Worm (Caenorhabditis elegans): ENCODE results near the gene C14C6.3.

C14C6.3 gene

ce11 chrV:574639-575038 lies 31.4 kb downstream of the C14C6.3 start, which contains the start of gene C14C6.13:
TSS of gene C14C6.13 (minus strand) at chrV:574739.
- TF ChIP-seq ceh-39 (tag; optimal IDR thresholded peaks at IDR 0.05), result no peak
- TF ChIP-seq flh-1 (GFP tag; optimal IDR thresholded peaks at IDR 0.05), result no peak
- TF ChIP-seq tbx-8 (GFP tag; optimal IDR thresholded peaks at IDR 0.05), result no peak
- no peak for TF ChIP-seq elt-1 (tag; optimal IDR thresholded peaks at IDR 0.05; ENCODE audit: borderline replicate concordance, insufficient read depth)
- TF ChIP-seq ces-1 (GFP tag; optimal IDR thresholded peaks at IDR 0.05), result no peak
- no peak for TF ChIP-seq ceh-43 (GFP tag; optimal IDR thresholded peaks at IDR 0.05)
- no peak for TF ChIP-seq M03D4.4 (tag; optimal IDR thresholded peaks at IDR 0.05)
- TF ChIP-seq ztf-11 (tag; optimal IDR thresholded peaks at IDR 0.05), result no peak
- TF ChIP-seq unc-120 (tag; optimal IDR thresholded peaks at IDR 0.05; ENCODE audit: poor library complexity, severe bottlenecking), result no peak
- TF ChIP-seq ham-2 (GFP tag; optimal IDR thresholded peaks at IDR 0.05), result no peak
- no peak for TF ChIP-seq nhr-2 (tag; optimal IDR thresholded peaks at IDR 0.05)
- TF ChIP-seq lin-32 (GFP tag; optimal IDR thresholded peaks at IDR 0.05), result no peak
- TF ChIP-seq nhr-237 (tag; optimal IDR thresholded peaks at IDR 0.05), result no peak
- no peak for TF ChIP-seq lin-13 (tag; optimal IDR thresholded peaks at IDR 0.05)
- TF ChIP-seq mls-2 (tag; optimal IDR thresholded peaks at IDR 0.05), result no peak
- TF ChIP-seq sem-2 (GFP tag; optimal IDR thresholded peaks at IDR 0.05), result no peak
- TF ChIP-seq mab-5 (tag; optimal IDR thresholded peaks at IDR 0.05), result no peak

- no peak for TF ChIP-seq bed-3 (GFP tag; optimal IDR thresholded peaks at IDR 0.05)
- no peak for TF ChIP-seq unc-39 (tag; optimal IDR thresholded peaks at IDR 0.05)
- TF ChIP-seq ztf-11 (tag; optimal IDR thresholded peaks at IDR 0.05), result no peak
- no peak for TF ChIP-seq lsy-2 (tag; optimal IDR thresholded peaks at IDR 0.05)
- TF ChIP-seq tbx-8 (GFP tag; optimal IDR thresholded peaks at IDR 0.05), result no peak
- TF ChIP-seq nhr-76 (tag; optimal IDR thresholded peaks at IDR 0.05), result no peak
- TF ChIP-seq zip-8 (tag; optimal IDR thresholded peaks at IDR 0.05), result no peak
- no peak for TF ChIP-seq cnd-1 (tag; optimal IDR thresholded peaks at IDR 0.05)
- TF ChIP-seq ceh-39 (tag; optimal IDR thresholded peaks at IDR 0.05), result no peak
- no peak for TF ChIP-seq nhr-12 (tag; optimal IDR thresholded peaks at IDR 0.05)
- TF ChIP-seq flh-1 (GFP tag; optimal IDR thresholded peaks at IDR 0.05), result no peak
- TF ChIP-seq elt-3 (tag; optimal IDR thresholded peaks at IDR 0.05), result no peak
- TF ChIP-seq ham-2 (GFP tag; optimal IDR thresholded peaks at IDR 0.05), result no peak
- TF ChIP-seq mab-5 (tag; optimal IDR thresholded peaks at IDR 0.05), result no peak
- TF ChIP-seq lin-13 (tag; optimal IDR thresholded peaks at IDR 0.05), result no peak
- no peak for TF ChIP-seq ceh-43 (GFP tag; optimal IDR thresholded peaks at IDR 0.05)
- TF ChIP-seq ces-1 (GFP tag; optimal IDR thresholded peaks at IDR 0.05), result no peak
These were observed 32.8 kb downstream of the C14C6.3 start, which contains the start of gene K06H6.5 for ce11 chrV:576070-576469. TSS of gene K06H6.5 (plus strand) at chrV:576370.

- TF ChIP-seq mep-1 (tag; optimal IDR thresholded peaks at IDR 0.05) (no peak), bed-3 (GFP tag; optimal IDR thresholded peaks at IDR 0.05) (no peak), elt-1 (tag; optimal IDR thresholded peaks at IDR 0.05; ENCODE audit: borderline replicate concordance, insufficient read depth) (no peak), ceh-39 (tag; optimal IDR thresholded peaks at IDR 0.05) (no peak), sptf-1 (tag; optimal IDR thresholded peaks at IDR 0.05) (no peak), tbx-8 (GFP tag; optimal IDR thresholded peaks at IDR 0.05) (no peak), flh-1 (GFP tag; optimal IDR thresholded peaks at IDR 0.05) (no peak), ham-2 (GFP tag; optimal IDR thresholded peaks at IDR 0.05) (no peak)
These were observed 33.6 kb downstream of the C14C6.3 start for ce11 chrV:576918-577317.

ce11 chrV:578977-579376 lies 35.7 kb downstream of the C14C6.3 start, which contains the start of gene K06H6.4:
TSS of gene K06H6.4 (plus strand) at chrV:579277.
- no peak for TF ChIP-seq hlh-1 (tag; optimal IDR thresholded peaks at IDR 0.05)
- no peak for TF ChIP-seq flh-1 (GFP tag; optimal IDR thresholded peaks at IDR 0.05)
- no peak for TF ChIP-seq unc-62 (GFP tag; optimal IDR thresholded peaks at IDR 0.05)
- no peak for TF ChIP-seq lsy-2 (tag; optimal IDR thresholded peaks at IDR 0.05)
- no peak for TF ChIP-seq drap-1 (GFP tag; optimal IDR thresholded peaks at IDR 0.05)
- TF ChIP-seq nhr-76 (tag; optimal IDR thresholded peaks at IDR 0.05), result no peak
- no peak for TF ChIP-seq mls-2 (tag; optimal IDR thresholded peaks at IDR 0.05)
- no peak for TF ChIP-seq unc-39 (tag; optimal IDR thresholded peaks at IDR 0.05)
- TF ChIP-seq bed-3 (GFP tag; optimal IDR thresholded peaks at IDR 0.05), result no peak
- TF ChIP-seq ces-1 (GFP tag; optimal IDR thresholded peaks at IDR 0.05), result no peak
- TF ChIP-seq nhr-12 (tag; optimal IDR thresholded peaks at IDR 0.05), result no peak
- TF ChIP-seq nhr-28 (tag; optimal IDR thresholded peaks at IDR 0.05), result no peak

ce11 chrV:581616-582015 lies 38.3 kb downstream of the C14C6.3 start, which contains the start of gene nstp-7:
TSS of gene nstp-7 (plus strand) at chrV:581916.
- TF ChIP-seq M03D4.4 (tag; optimal IDR thresholded peaks at IDR 0.05) (no peak), flh-1 (GFP tag; optimal IDR thresholded peaks at IDR 0.05) (no peak), ztf-11 (tag; optimal IDR thresholded peaks at IDR 0.05) (no peak), ceh-39 (tag; optimal IDR thresholded peaks at IDR 0.05) (no peak), lin-13 (tag; optimal IDR thresholded peaks at IDR 0.05) (no peak), mls-2 (tag; optimal IDR thresholded peaks at IDR 0.05) (no peak), tbx-8 (GFP tag; optimal IDR thresholded peaks at IDR 0.05) (no peak), ceh-83 (GFP tag; optimal IDR thresholded peaks at IDR 0.05) (no peak)
